Worm (Caenorhabditis elegans) whole organism, L4 larva: ENCODE data around the gene srh-200.

ENCODE experiments used
- R02D3.7 ChIP-seq: fragments of 150-350 bp; sonication (generic microtip); optimal IDR thresholded peaks from 3 replicates; lab custom pipeline; 2014; ENCODE audit warnings: missing biosample characterization, missing genetic modification characterization
- Y75B8A.6 ChIP-seq: fragments of 200-800 bp; sonication (Bioruptor generic); IDR thresholded peaks from 2 replicates; pipeline ENCODE4 v1.3.6; 2022; ENCODE audit warnings: missing genetic modification reagents, missing genetic modification characterization, missing compliant biosample characterization
- ama-1 ChIP-seq: fragments of 150-350 bp; optimal IDR thresholded peaks from 2 replicates; lab custom pipeline; 2014; ENCODE audit warnings: inconsistent platforms, mixed read lengths
- fkh-10 ChIP-seq: fragments of 150-350 bp; optimal IDR thresholded peaks from 2 replicates; lab custom pipeline; 2014; ENCODE audit warnings: missing biosample characterization, missing genetic modification reagents, missing genetic modification characterization
- gei-8 ChIP-seq: fragments of 200-800 bp; sonication (Bioruptor generic); optimal IDR thresholded peaks from 2 replicates; lab custom pipeline; 2018; ENCODE audit warnings: mild to moderate bottlenecking, missing genetic modification characterization, missing compliant biosample characterization
- nhr-25 ChIP-seq: sonication (generic microtip); optimal IDR thresholded peaks from 2 replicates; lab custom pipeline; 2017; ENCODE audit warnings: missing genetic modification characterization, mild to moderate bottlenecking, missing compliant biosample characterization, antibody characterized with exemption, moderate library complexity, borderline replicate concordance; ENCODE audit not compliant: insufficient read depth
- unc-62 ChIP-seq, 3 experiments: fragments of 150-350 bp in 1 of 3; sonication (generic microtip); optimal IDR thresholded peaks in 2 of 3; peaks in 1 of 3; 1 replicate in 1 of 3; 2 replicates in 2 of 3; lab custom pipeline; 2014 to 2017; ENCODE audit warnings: missing biosample characterization in 3 of 3, missing genetic modification characterization in 3 of 3, missing genetic modification reagents in 3 of 3, missing genotype in 1 of 3
- vab-7 ChIP-seq: fragments of 200-800 bp; sonication (Bioruptor generic); IDR thresholded peaks from 2 replicates; pipeline ENCODE4 v1.3.6; 2022; ENCODE audit warnings: missing genetic modification reagents, missing genetic modification characterization, missing compliant biosample characterization
- zag-1 ChIP-seq: fragments of 150-350 bp; optimal IDR thresholded peaks from 2 replicates; lab custom pipeline; 2014; ENCODE audit warnings: missing biosample characterization, missing genetic modification characterization
- ztf-7 ChIP-seq: fragments of 150-350 bp; optimal IDR thresholded peaks from 2 replicates; lab custom pipeline; 2014; ENCODE audit warnings: missing biosample characterization, missing genetic modification characterization

- TF ChIP-seq vab-7 (GFP tag; lab: Robert Waterston, UW) (no peak), zag-1 (tag; lab: Kevin White, UChicago) (no peak), Y75B8A.6 (GFP tag; lab: Robert Waterston, UW) (no peak), nhr-25 (tag; lab: Kevin White, UChicago) (no peak), fkh-10 (GFP tag; lab: Kevin White, UChicago) (no peak), ama-1 (no peak), gei-8 (no peak), unc-62 (GFP tag; optimal IDR thresholded peaks at IDR 0.05 in 1 of 2; lab: Kevin White, UChicago) (no peak), unc-62 (tag; optimal IDR thresholded peaks at IDR 0.05; lab: Kevin White, UChicago) (no peak), ztf-7 (tag; lab: Kevin White, UChicago) (no peak), R02D3.7 (tag; lab: Kevin White, UChicago) (no peak)
Measured at ce11 chrV:7639787-7640186, 13.7 kb downstream of the srh-200 start, which contains the start of gene F07C4.10.
